Fruit fly (Drosophila melanogaster): Measurements from ENCODE around the gene CG18178.

Gene CG18178

dm6 chr3L:9739629-9740028, 20.7 kb upstream of the CG18178 start (continued):
- peak; percentile 29; the same call in 1 of the 3 replicates for TF ChIP-seq CG11695 (GFP tag; IDR thresholded peaks at IDR 0.05)
- peak; percentile 14; the same call in 1 of the 2 replicates for TF ChIP-seq lmd (GFP tag; IDR thresholded peaks at IDR 0.05)
- no peak for TF ChIP-seq ssp (GFP tag; IDR thresholded peaks at IDR 0.05)
- TF ChIP-seq kni (GFP tag; optimal IDR thresholded peaks at IDR 0.05): no peak
- peak; percentile 15 for TF ChIP-seq phol (tag; optimal IDR thresholded peaks at IDR 0.05)
- 0 out of 2 replicates have a peak, but pooled peaks have one; percentile 25 for TF ChIP-seq sob (GFP tag; IDR thresholded peaks at IDR 0.05)
- peak; percentile 7 for TF ChIP-seq CG15514 (GFP tag; optimal IDR thresholded peaks at IDR 0.05)
- no peak for TF ChIP-seq tll (GFP tag; optimal IDR thresholded peaks at IDR 0.05)
- no peak for TF ChIP-seq CG12219 (GFP tag; optimal IDR thresholded peaks at IDR 0.05)
- no peak for TF ChIP-seq Gsc (GFP tag; IDR thresholded peaks at IDR 0.05)
- peak; percentile 70 for TF ChIP-seq Drgx (GFP tag; IDR thresholded peaks at IDR 0.05)
- TF ChIP-seq Asciz (GFP tag; optimal IDR thresholded peaks at IDR 0.05): peak; percentile 16
- no peak for TF ChIP-seq ems (GFP tag; optimal IDR thresholded peaks at IDR 0.05)
- TF ChIP-seq Dek (tag; optimal IDR thresholded peaks at IDR 0.05): peak; percentile 23
- no peak for TF ChIP-seq Ptx1 (GFP tag; IDR thresholded peaks at IDR 0.05)
- peak; percentile 17; the same call in 1 of the 2 replicates for TF ChIP-seq Xrp1 (GFP tag; IDR thresholded peaks at IDR 0.05)
- TF ChIP-seq CG18011 (GFP tag; optimal IDR thresholded peaks at IDR 0.05): no peak
- peak; percentile 6 for TF ChIP-seq CG3281 (GFP tag; optimal IDR thresholded peaks at IDR 0.05)
- TF ChIP-seq dmrt11E (tag; optimal IDR thresholded peaks at IDR 0.05): no peak
- peak; percentile 60 for TF ChIP-seq CG6689 (GFP tag; IDR thresholded peaks at IDR 0.05)
- TF ChIP-seq CG7556 (GFP tag; optimal IDR thresholded peaks at IDR 0.05): peak; percentile 60
- peak; percentile 8 for TF ChIP-seq Sox102F (GFP tag; optimal IDR thresholded peaks at IDR 0.05)
- TF ChIP-seq yki (optimal IDR thresholded peaks at IDR 0.05): no peak

- TF ChIP-seq CG14014 (GFP tag; IDR thresholded peaks at IDR 0.05) (0 out of 2 replicates have a peak, but pooled peaks have one; percentile 10), Dbx (GFP tag; IDR thresholded peaks at IDR 0.05) (0 out of 3 replicates have a peak, but pooled peaks have one; percentile 38), vfl (GFP tag; optimal IDR thresholded peaks at IDR 0.05) (no peak), dimm (GFP tag; IDR thresholded peaks at IDR 0.05) (no peak), CG4404 (GFP tag; IDR thresholded peaks at IDR 0.05) (0 out of 2 replicates have a peak, but pooled peaks have one; percentile 16), Bgb (GFP tag; IDR thresholded peaks at IDR 0.05; ENCODE audit: partially characterized antibody) (0 out of 2 replicates have a peak, but pooled peaks have one; percentile 17), Med (GFP tag) (peak; percentile 7), ab (GFP tag; optimal IDR thresholded peaks at IDR 0.05) (no peak), CG3726 (GFP tag; IDR thresholded peaks at IDR 0.05) (peak; percentile 51; the same call in 1 of the 3 replicates), Dref (GFP tag; IDR thresholded peaks at IDR 0.05) (peak; percentile 29; the same call in 1 of the 2 replicates), sens (GFP tag) (no peak), nom (GFP tag; optimal IDR thresholded peaks at IDR 0.05) (peak; percentile 35), chinmo (GFP tag; IDR thresholded peaks at IDR 0.05; ENCODE audit: partially characterized antibody) (0 out of 4 replicates have a peak, but pooled peaks have one; percentile 20), CG8478 (optimal IDR thresholded peaks at IDR 0.05) (peak; percentile 14), slbo (GFP tag; IDR thresholded peaks at IDR 0.05) (no peak)
Measured at dm6 chr3L:9733563-9733962, 14.6 kb upstream of the CG18178 start, which contains the start of gene CG6749. Gene CG6749, minus strand, starts transcription at chr3L:9733807.

- 0 out of 4 replicates have a peak, but pooled peaks have one; percentile 11 for TF ChIP-seq Dll (GFP tag; IDR thresholded peaks at IDR 0.05; ENCODE audit: partially characterized antibody)
- no peak for TF ChIP-seq lab (GFP tag; optimal IDR thresholded peaks at IDR 0.05)
- TF ChIP-seq CG42726 (GFP tag; IDR thresholded peaks at IDR 0.05; ENCODE audit: partially characterized antibody): peak; percentile 58
- TF ChIP-seq HLH3B (GFP tag; IDR thresholded peaks at IDR 0.05): no peak
- no peak for TF ChIP-seq CG14860 (GFP tag; IDR thresholded peaks at IDR 0.05; ENCODE audit: partially characterized antibody)
- TF ChIP-seq CG17912 (GFP tag; optimal IDR thresholded peaks at IDR 0.05): peak; percentile 53
- TF ChIP-seq nmo (GFP tag; optimal IDR thresholded peaks at IDR 0.05): peak; percentile 50
- TF ChIP-seq Rfx (GFP tag; IDR thresholded peaks at IDR 0.05): peak; percentile 57
- TF ChIP-seq B-H2 (GFP tag; optimal IDR thresholded peaks at IDR 0.05): peak; percentile 81
- peak; percentile 9 for TF ChIP-seq Chrac-16 (GFP tag; optimal IDR thresholded peaks at IDR 0.05)
- no peak for TF ChIP-seq CG16815 (GFP tag; optimal IDR thresholded peaks at IDR 0.05)
- TF ChIP-seq sens (GFP tag): peak; percentile 64
Measured at dm6 chr3L:9729795-9730421, 11.0 kb upstream of the CG18178 start, which contains the start of gene ATPsynB. Gene ATPsynB, plus strand, starts transcription at chr3L:9729999.

Measured in whole organism, embryonic.